Worm (Caenorhabditis elegans) whole organism, L4 larva: ENCODE results near the gene srh-140.

Source experiments
- nhr-25 ChIP-seq: sonication (generic microtip); optimal IDR thresholded peaks from 2 replicates; lab custom pipeline; 2017; ENCODE audit warnings: missing genetic modification characterization, mild to moderate bottlenecking, missing compliant biosample characterization, antibody characterized with exemption, moderate library complexity, borderline replicate concordance; ENCODE audit not compliant: insufficient read depth
- snpc-4 ChIP-seq: fragments of 150-350 bp; optimal IDR thresholded peaks from 2 replicates; lab custom pipeline; 2014; ENCODE audit warnings: missing biosample characterization, missing genetic modification characterization

DNA sequence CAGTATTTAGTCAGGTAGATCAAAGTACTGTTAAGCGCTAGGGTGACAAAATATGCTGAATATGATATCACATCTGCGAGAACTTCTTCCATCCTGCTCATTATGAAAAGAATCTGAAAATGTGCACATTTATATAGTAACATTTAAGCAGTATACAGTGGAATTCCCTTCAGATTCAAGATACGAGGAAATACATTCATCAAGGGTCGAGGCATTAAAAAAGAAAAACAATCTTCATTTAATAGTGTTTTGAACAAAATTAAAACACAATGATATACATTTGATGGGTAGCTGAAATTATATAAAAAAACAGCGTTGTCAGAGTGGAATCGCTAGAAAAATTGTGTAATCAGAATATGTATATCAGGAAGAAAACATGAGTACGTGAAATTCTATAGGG, 13.7 kb downstream of the srh-140 start, which contains the start of gene str-27:
- TF ChIP-seq snpc-4 (tag; lab: Kevin White, UChicago) (no peak), nhr-25 (tag; lab: Kevin White, UChicago) (no peak)
